Worm (Caenorhabditis elegans) whole organism, young adult: ENCODE data around the gene nspe-3.

Experiments used
- F49E8.2 ChIP-seq: sonication (generic microtip); optimal IDR thresholded peaks from 3 replicates; lab custom pipeline; 2017; ENCODE audit warnings: missing genetic modification characterization, mild to moderate bottlenecking, missing compliant biosample characterization, antibody characterized with exemption, moderate library complexity; ENCODE audit not compliant: insufficient read depth
- Y53F4B.3 ChIP-seq: fragments of 200-800 bp; sonication (Bioruptor generic); IDR thresholded peaks from 2 replicates; pipeline ENCODE4 v1.3.6; 2022; ENCODE audit warnings: missing genetic modification reagents, missing genetic modification characterization, missing compliant biosample characterization
- ama-1 ChIP-seq, 3 experiments: fragments of 150-350 bp in 1 of 3; sonication (generic microtip) in 2 of 3; optimal IDR thresholded peaks; 2 replicates each; lab custom pipeline; 2014 to 2018; ENCODE audit warnings: missing biosample characterization in 2 of 3, missing genetic modification characterization in 2 of 3, missing genetic modification reagents in 2 of 3
- efl-1 ChIP-seq: fragments of 150-350 bp; optimal IDR thresholded peaks from 2 replicates; lab custom pipeline; 2014; ENCODE audit warnings: missing biosample characterization, missing genetic modification reagents, missing genetic modification characterization
- him-1 ChIP-seq: sonication (generic microtip); optimal IDR thresholded peaks from 2 replicates; lab custom pipeline; 2016; ENCODE audit warnings: missing genotype, missing genetic modification reagents, missing genetic modification characterization, missing compliant biosample characterization
- lag-1 ChIP-seq: fragments of 200-800 bp; sonication (Bioruptor generic); IDR thresholded peaks from 2 replicates; pipeline ENCODE4 v1.3.6; 2022; ENCODE audit warnings: missing genetic modification reagents, missing genetic modification characterization, missing compliant biosample characterization
- let-607 ChIP-seq, 2 experiments: fragments of 200-800 bp in 1 of 2; sonication (Bioruptor generic) in 1 of 2; sonication (generic microtip) in 1 of 2; optimal IDR thresholded peaks; 2 replicates each; lab custom pipeline; 2016 to 2018; ENCODE audit warnings: mild to moderate bottlenecking in 2 of 2, missing compliant biosample characterization in 2 of 2, missing genetic modification characterization in 2 of 2, moderate library complexity in 2 of 2, missing genotype in 1 of 2
- lir-1 ChIP-seq: fragments of 200-800 bp; sonication (Bioruptor generic); conservative IDR thresholded peaks from 2 replicates; pipeline ENCODE4 v1.3.6; 2022; ENCODE audit warnings: missing genetic modification reagents, missing genetic modification characterization, missing compliant biosample characterization
- mes-4 ChIP-seq: sonication (generic microtip); optimal IDR thresholded peaks from 2 replicates; lab custom pipeline; 2016; ENCODE audit warnings: missing genotype, missing genetic modification characterization, missing compliant biosample characterization
- snpc-4 ChIP-seq, 5 experiments: fragments of 150-350 bp in 1 of 5; sonication (generic microtip) in 4 of 5; optimal IDR thresholded peaks; 2 replicates each; lab custom pipeline; 2014 to 2018; ENCODE audit warnings: missing genetic modification characterization in 5 of 5, missing biosample characterization in 3 of 5, antibody characterized with exemption in 2 of 5, mild to moderate bottlenecking in 2 of 5, missing compliant biosample characterization in 2 of 5, missing genotype in 2 of 5, moderate library complexity in 2 of 5, missing genetic modification reagents in 1 of 5
- unc-130 ChIP-seq: sonication (generic microtip); optimal IDR thresholded peaks from 2 replicates; lab custom pipeline; 2016; ENCODE audit warnings: missing genetic modification reagents, missing genetic modification characterization, missing compliant biosample characterization
- unc-62 ChIP-seq: fragments of 150-350 bp; optimal IDR thresholded peaks from 2 replicates; lab custom pipeline; 2014; ENCODE audit warnings: missing biosample characterization, missing genetic modification reagents, missing genetic modification characterization
- ztf-28 ChIP-seq: fragments of 200-800 bp; sonication (Bioruptor generic); IDR thresholded peaks from 2 replicates; pipeline ENCODE4 v1.3.6; 2022; ENCODE audit warnings: missing genetic modification reagents, missing genetic modification characterization, missing compliant biosample characterization

ce11 chrII:12620764-12621163 lies 3.1 kb downstream of the nspe-3 start, which contains the start of gene nspe-1:
- TF ChIP-seq ama-1 (optimal IDR thresholded peaks at IDR 0.05; lab: Kevin White, UChicago): no peak
- no peak for TF ChIP-seq ama-1 (GFP tag; optimal IDR thresholded peaks at IDR 0.05; lab: Kevin White, UChicago)
- no peak for TF ChIP-seq snpc-4 (GFP tag; optimal IDR thresholded peaks at IDR 0.05; lab: Kevin White, UChicago)
- no peak for TF ChIP-seq snpc-4 (tag; optimal IDR thresholded peaks at IDR 0.05; lab: Kevin White, UChicago)
- no peak for TF ChIP-seq mes-4 (tag; lab: Kevin White, UChicago)
- no peak for TF ChIP-seq unc-62
- TF ChIP-seq unc-130: no peak
- no peak for TF ChIP-seq ztf-28
- TF ChIP-seq lir-1: no peak
- no peak for TF ChIP-seq lag-1 (GFP tag; lab: Robert Waterston, UW)
- no peak for TF ChIP-seq him-1 (tag; lab: Kevin White, UChicago)
- no peak for TF ChIP-seq Y53F4B.3 (GFP tag; lab: Robert Waterston, UW)
- TF ChIP-seq efl-1 (GFP tag; lab: Kevin White, UChicago): no peak
- TF ChIP-seq let-607 (tag; optimal IDR thresholded peaks at IDR 0.05; lab: Kevin White, UChicago): no peak
- TF ChIP-seq F49E8.2: no peak
